Worm (Caenorhabditis elegans): Measurements from ENCODE around the gene R02F2.1.
A peak's percentile ranks its signal among the peaks of the same experiment; 100 is the strongest.

Gene R02F2.1

ce11 chrIII:5478824-5479368 is 22.8 kb upstream of the R02F2.1 start, which contains the start of the genes R02F2.6 and R02F2.5:
Gene R02F2.6 (minus strand): TSS chrIII:5478924.
Gene R02F2.5 (plus strand): TSS chrIII:5479318.
- no peak for TF ChIP-seq lir-3 (tag; optimal IDR thresholded peaks at IDR 0.05)
- TF ChIP-seq daf-16 (GFP tag; optimal IDR thresholded peaks at IDR 0.05): no peak
- TF ChIP-seq daf-16 (tag; optimal IDR thresholded peaks at IDR 0.05): no peak
- TF ChIP-seq aha-1 (tag): peak; percentile 83
- TF ChIP-seq lin-15B (tag; optimal IDR thresholded peaks at IDR 0.05): no peak
- peak; percentile 48; the same call in 1 of the 2 replicates for TF ChIP-seq set-16 (GFP tag; IDR thresholded peaks at IDR 0.05)
- no peak for TF ChIP-seq nhr-10 (tag; optimal IDR thresholded peaks at IDR 0.05)
- TF ChIP-seq daf-8 (GFP tag; IDR thresholded peaks at IDR 0.05): no peak

DNA sequence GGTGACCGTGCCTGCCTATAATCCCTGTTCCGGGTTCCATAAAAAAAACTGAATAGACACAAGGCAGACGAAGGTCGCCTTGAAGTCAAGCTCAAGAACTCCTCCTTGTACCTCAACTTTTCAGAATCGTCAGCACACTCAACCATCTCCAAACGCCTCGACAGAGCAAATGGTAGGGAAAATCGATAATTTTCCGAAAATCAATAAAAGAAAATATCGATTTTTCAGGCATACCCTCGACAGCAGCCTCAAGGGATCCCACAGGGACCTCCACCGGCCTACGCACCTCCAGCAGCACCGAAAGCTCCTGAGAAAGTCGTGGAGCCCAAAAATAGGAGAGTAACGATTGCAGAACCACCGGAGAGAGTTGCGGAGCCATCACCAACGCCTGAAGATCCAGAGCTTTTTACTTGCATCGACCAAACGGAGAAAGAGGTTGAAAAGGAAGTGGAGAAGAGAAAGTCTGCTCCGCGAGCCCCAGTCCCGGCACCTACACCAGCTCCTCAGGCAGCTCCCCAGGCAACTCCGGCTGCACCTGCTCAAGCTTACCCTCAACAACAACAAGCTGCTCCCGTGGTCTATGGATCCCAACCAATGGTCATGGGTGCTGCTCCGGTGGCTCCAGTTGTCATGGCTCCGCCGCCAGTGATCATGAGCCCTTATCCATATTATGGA is 22.1 kb upstream of the R02F2.1 start:
- TF ChIP-seq pqm-1 (tag; optimal IDR thresholded peaks at IDR 0.05): no peak
- peak; percentile 91 for TF ChIP-seq set-16 (GFP tag; IDR thresholded peaks at IDR 0.05)
- TF ChIP-seq ceh-28 (tag; optimal IDR thresholded peaks at IDR 0.05): peak; percentile 86
- 0 out of 2 replicates have a peak, but pooled peaks have one; percentile 9 for TF ChIP-seq hmg-1.1 (GFP tag; IDR thresholded peaks at IDR 0.05)
- TF ChIP-seq lim-7 (GFP tag; IDR thresholded peaks at IDR 0.05): 0 out of 2 replicates have a peak, but pooled peaks have one; percentile 45
- no peak for TF ChIP-seq dmd-8 (GFP tag; IDR thresholded peaks at IDR 0.05)

ce11 chrIII:5483738-5484315 is 17.9 kb upstream of the R02F2.1 start, which contains the start of the genes R02F2.7 and R02F2.4:
Gene R02F2.7 (minus strand): TSS chrIII:5483773.
Gene R02F2.4 (plus strand): TSS chrIII:5484289.
- TF ChIP-seq F44E2.7 (GFP tag; IDR thresholded peaks at IDR 0.05) (no peak), mes-2 (tag; optimal IDR thresholded peaks at IDR 0.05; ENCODE audit: poor library complexity, severe bottlenecking) (peak; percentile 41), dpl-1 (GFP tag; optimal IDR thresholded peaks at IDR 0.05) (peak; percentile 74), unc-130 (GFP tag; optimal IDR thresholded peaks at IDR 0.05) (peak; percentile 22)

DNA sequence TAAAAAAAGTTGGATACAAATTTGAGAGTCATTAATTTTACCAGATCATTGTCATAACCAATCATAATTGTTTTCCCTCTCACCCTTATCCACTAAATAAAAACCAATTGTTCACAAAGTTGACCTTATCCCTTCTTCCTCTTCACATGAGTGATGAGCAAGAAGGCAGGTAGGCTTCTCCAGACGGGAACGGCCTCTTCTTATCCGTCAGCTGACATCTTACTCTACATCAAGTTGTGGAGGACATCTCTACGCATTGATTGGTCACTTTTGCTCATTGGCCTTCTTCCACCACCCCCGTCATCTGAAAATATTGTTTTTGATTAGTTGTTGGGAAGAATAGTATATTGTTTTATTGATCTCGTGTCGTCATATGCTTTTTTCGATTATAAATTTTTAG is 15.3 kb upstream of the R02F2.1 start:
- TF ChIP-seq nhr-111 (GFP tag; optimal IDR thresholded peaks at IDR 0.05): no peak

- TF ChIP-seq dve-1 (tag; optimal IDR thresholded peaks at IDR 0.05; ENCODE audit: insufficient read depth): no peak
- TF ChIP-seq F10B5.3 (tag; optimal IDR thresholded peaks at IDR 0.05): no peak
- TF ChIP-seq nhr-41 (GFP tag; IDR thresholded peaks at IDR 0.05): no peak
- TF ChIP-seq pqm-1 (tag; optimal IDR thresholded peaks at IDR 0.05): no peak
- no peak for TF ChIP-seq lim-7 (GFP tag; IDR thresholded peaks at IDR 0.05)
- TF ChIP-seq ztf-11 (tag; optimal IDR thresholded peaks at IDR 0.05): no peak
- no peak for TF ChIP-seq zag-1 (tag; optimal IDR thresholded peaks at IDR 0.05)
- no peak for TF ChIP-seq unc-62 (GFP tag; optimal IDR thresholded peaks at IDR 0.05 in 1 of 2)
- no peak for TF ChIP-seq unc-62 (tag; optimal IDR thresholded peaks at IDR 0.05)
- no peak for TF ChIP-seq Y48G9A.11 (GFP tag; IDR thresholded peaks at IDR 0.05)
- no peak for TF ChIP-seq madf-9 (GFP tag; conservative IDR thresholded peaks at IDR 0.05)
- no peak for TF ChIP-seq nhr-42 (GFP tag; IDR thresholded peaks at IDR 0.05)
- no peak for TF ChIP-seq lin-15B (tag; optimal IDR thresholded peaks at IDR 0.05)
- no peak for TF ChIP-seq ctbp-1 (GFP tag; IDR thresholded peaks at IDR 0.05)
- no peak for TF ChIP-seq pha-4 (GFP tag; IDR thresholded peaks at IDR 0.05)
- no peak for TF ChIP-seq pha-4 (tag; optimal IDR thresholded peaks at IDR 0.05)
- TF ChIP-seq F37D6.2 (tag; optimal IDR thresholded peaks at IDR 0.05): no peak
- no peak for TF ChIP-seq jun-1 (tag; optimal IDR thresholded peaks at IDR 0.05)
- TF ChIP-seq lsy-2 (tag; optimal IDR thresholded peaks at IDR 0.05): no peak
Observed at ce11 chrIII:5487087-5487603, 14.5 kb upstream of the R02F2.1 start, which contains the start of gene osg-1. Gene osg-1 (plus strand): TSS chrIII:5487553.
